Fruit fly (Drosophila melanogaster) whole organism, pupa: ENCODE data around the gene Kaz-m1.

Source experiments
- CG15710 ChIP-seq: fragments of 200-800 bp; sonication (Bioruptor generic); optimal IDR thresholded peaks from 2 replicates; lab custom pipeline; 2018; ENCODE audit warnings: missing biosample characterization, mild to moderate bottlenecking, missing genetic modification characterization, moderate library complexity
- CG17806 ChIP-seq: fragments of 200-800 bp; sonication (Bioruptor generic); optimal IDR thresholded peaks from 2 replicates; lab custom pipeline; 2018; ENCODE audit warnings: missing biosample characterization, mild to moderate bottlenecking, missing genetic modification characterization, moderate library complexity
- CG4496 ChIP-seq: fragments of 200-800 bp; sonication (Bioruptor generic); IDR thresholded peaks from 3 replicates; pipeline ENCODE4 v1.3.6; 2022; ENCODE audit warnings: missing biosample characterization, missing genetic modification characterization
- CG9948 ChIP-seq: fragments of 200-800 bp; sonication (Bioruptor generic); optimal IDR thresholded peaks from 2 replicates; lab custom pipeline; 2018; ENCODE audit warnings: missing biosample characterization, mild to moderate bottlenecking, missing genetic modification characterization, moderate library complexity
- Ets98B ChIP-seq: fragments of 200-800 bp; sonication (Bioruptor generic); IDR thresholded peaks from 2 replicates; pipeline ENCODE4 v1.3.6; 2022; ENCODE audit warnings: missing biosample characterization, missing genetic modification characterization
- Pif1B ChIP-seq: fragments of 200-800 bp; sonication (Bioruptor generic); optimal IDR thresholded peaks from 3 replicates; lab custom pipeline; 2016; ENCODE audit warnings: missing biosample characterization, missing genetic modification characterization
- gl ChIP-seq: fragments of 200-800 bp; sonication (Bioruptor generic); optimal IDR thresholded peaks from 2 replicates; lab custom pipeline; 2018; ENCODE audit warnings: missing biosample characterization, mild to moderate bottlenecking, missing genetic modification characterization
- rn ChIP-seq: fragments of 200-800 bp; sonication (Bioruptor generic); IDR thresholded peaks from 2 replicates; pipeline ENCODE4 v1.3.6; 2022; ENCODE audit warnings: missing biosample characterization, missing genetic modification characterization

dm6 chr3R:26052150-26052908 lies 37.8 kb downstream of the Kaz-m1 start, which contains the start of the genes Exo84 and Vps2:
- TF ChIP-seq CG4496 (GFP tag; lab: Robert Waterston, UW) (no peak), gl (tag; lab: Kevin White, UChicago) (no peak), Pif1B (GFP tag; lab: Kevin White, UChicago) (no peak), Ets98B (GFP tag; lab: Robert Waterston, UW) (no peak), rn (no peak), CG17806 (tag; lab: Kevin White, UChicago) (peak; percentile 24), CG9948 (tag; lab: Kevin White, UChicago) (peak; percentile 47), CG15710 (tag; lab: Kevin White, UChicago) (peak; percentile 53)
